Worm (Caenorhabditis elegans): ENCODE measurements around the gene F26F2.1.

ce11 chrV:20544610-20545009 lies 17.1 kb downstream of the F26F2.1 start:
- TF ChIP-seq T22C8.4 (GFP tag; IDR thresholded peaks at IDR 0.05) (no peak), ztf-29 (GFP tag; IDR thresholded peaks at IDR 0.05) (no peak), flt-1 (GFP tag; IDR thresholded peaks at IDR 0.05) (no peak), tab-1 (GFP tag; IDR thresholded peaks at IDR 0.05) (no peak), cog-1 (tag; optimal IDR thresholded peaks at IDR 0.05) (no peak), klf-2 (GFP tag; conservative IDR thresholded peaks at IDR 0.05) (no peak), ref-1 (GFP tag; conservative IDR thresholded peaks at IDR 0.05) (no peak), ztf-23 (GFP tag; IDR thresholded peaks at IDR 0.05) (no peak)
